Fruit fly (Drosophila melanogaster) whole organism, prepupa: ENCODE measurements around the gene CG32767.

ENCODE experiments used
- CG10669 ChIP-seq: fragments of 200-800 bp; sonication (Bioruptor generic); optimal IDR thresholded peaks from 3 replicates; lab custom pipeline; 2018; ENCODE audit warnings: missing biosample characterization, mild to moderate bottlenecking, missing genetic modification characterization, moderate library complexity
- CG11294 ChIP-seq: fragments of 200-800 bp; sonication (Bioruptor generic); IDR thresholded peaks from 2 replicates; pipeline ENCODE4 v1.3.6; 2022; ENCODE audit warnings: missing biosample characterization, missing genetic modification characterization
- CG11762 ChIP-seq: fragments of 200-800 bp; sonication (Bioruptor generic); optimal IDR thresholded peaks from 3 replicates; lab custom pipeline; 2016; ENCODE audit warnings: missing biosample characterization, missing genetic modification characterization; ENCODE audit not compliant: insufficient read depth
- CG15336 ChIP-seq: fragments of 200-800 bp; sonication (Bioruptor generic); IDR thresholded peaks from 2 replicates; pipeline ENCODE4 v1.3.6; 2022; ENCODE audit warnings: missing biosample characterization, missing genetic modification characterization
- CG1621 ChIP-seq: fragments of 200-800 bp; sonication (Bioruptor generic); optimal IDR thresholded peaks from 3 replicates; lab custom pipeline; 2018; ENCODE audit warnings: missing biosample characterization, mild to moderate bottlenecking, missing genetic modification characterization
- CG16779 ChIP-seq: fragments of 200-800 bp; sonication (Bioruptor generic); optimal IDR thresholded peaks from 3 replicates; lab custom pipeline; 2017; ENCODE audit warnings: missing biosample characterization, mild to moderate bottlenecking, missing genetic modification characterization
- CG3032 ChIP-seq: fragments of 200-800 bp; optimal IDR thresholded peaks from 2 replicates; lab custom pipeline; 2019; ENCODE audit warnings: missing biosample characterization, mild to moderate bottlenecking, missing genetic modification characterization, moderate library complexity
- CG32006 ChIP-seq: fragments of 200-800 bp; sonication (Bioruptor generic); optimal IDR thresholded peaks from 3 replicates; lab custom pipeline; 2017; ENCODE audit warnings: missing biosample characterization, mild to moderate bottlenecking, missing genetic modification characterization
- CG34406 ChIP-seq: fragments of 200-800 bp; sonication (Bioruptor generic); optimal IDR thresholded peaks from 3 replicates; lab custom pipeline; 2016; ENCODE audit warnings: missing biosample characterization, missing genetic modification characterization
- CG3919 ChIP-seq: fragments of 200-800 bp; sonication (Bioruptor generic); optimal IDR thresholded peaks from 3 replicates; lab custom pipeline; 2016; ENCODE audit warnings: missing biosample characterization, missing genetic modification characterization
- CG4318 ChIP-seq: fragments of 200-800 bp; sonication (Bioruptor generic); optimal IDR thresholded peaks from 3 replicates; lab custom pipeline; 2017; ENCODE audit warnings: missing biosample characterization, mild to moderate bottlenecking, missing genetic modification characterization
- CG6163 ChIP-seq: fragments of 200-800 bp; sonication (Bioruptor generic); IDR thresholded peaks from 3 replicates; pipeline ENCODE4 v1.3.6; 2022; ENCODE audit warnings: missing biosample characterization, missing genetic modification characterization
- CG6792 ChIP-seq: fragments of 200-800 bp; sonication (Bioruptor generic); optimal IDR thresholded peaks from 3 replicates; lab custom pipeline; 2016; ENCODE audit warnings: missing biosample characterization, missing genetic modification characterization
- CG6808 ChIP-seq: fragments of 200-800 bp; sonication (Bioruptor generic); optimal IDR thresholded peaks from 3 replicates; lab custom pipeline; 2017; ENCODE audit warnings: missing biosample characterization, missing genetic modification characterization, mild to moderate bottlenecking, moderate library complexity, missing genetic modification reagents
- CG6854 ChIP-seq: fragments of 200-800 bp; sonication (Bioruptor generic); optimal IDR thresholded peaks from 2 replicates; lab custom pipeline; 2017; ENCODE audit warnings: missing biosample characterization, mild to moderate bottlenecking, missing genetic modification characterization
- CG8119 ChIP-seq: fragments of 200-800 bp; sonication (Bioruptor generic); IDR thresholded peaks from 3 replicates; pipeline ENCODE4 v1.3.6; 2022; ENCODE audit warnings: missing biosample characterization, missing genetic modification characterization
- CG8632 ChIP-seq: fragments of 200-800 bp; sonication (Bioruptor generic); optimal IDR thresholded peaks from 3 replicates; lab custom pipeline; 2016; ENCODE audit warnings: missing biosample characterization, missing genetic modification characterization
- CG9139 ChIP-seq: fragments of 200-800 bp; sonication (Bioruptor generic); optimal IDR thresholded peaks from 3 replicates; lab custom pipeline; 2017; ENCODE audit warnings: missing biosample characterization, mild to moderate bottlenecking, missing genetic modification characterization
- Eip75B ChIP-seq: fragments of 200-800 bp; sonication (Bioruptor generic); optimal IDR thresholded peaks from 3 replicates; lab custom pipeline; 2016; ENCODE audit warnings: missing biosample characterization, missing genetic modification characterization
- Eip78C ChIP-seq: fragments of 200-800 bp; sonication (Bioruptor generic); peaks from one replicate; lab custom pipeline; 2016; ENCODE audit warnings: missing biosample characterization, missing genetic modification characterization
- Eip93F ChIP-seq: fragments of 200-800 bp; sonication (Bioruptor generic); optimal IDR thresholded peaks from 2 replicates; lab custom pipeline; 2016; ENCODE audit warnings: missing biosample characterization, mild to moderate bottlenecking, missing genetic modification characterization
- Ets21C ChIP-seq: fragments of 200-800 bp; sonication (Bioruptor generic); optimal IDR thresholded peaks from 3 replicates; lab custom pipeline; 2016; ENCODE audit warnings: missing biosample characterization, missing genetic modification characterization
- Ets96B ChIP-seq: fragments of 200-800 bp; optimal IDR thresholded peaks from 2 replicates; lab custom pipeline; 2019; ENCODE audit warnings: missing biosample characterization, mild to moderate bottlenecking, missing genetic modification characterization, moderate library complexity
- Gug ChIP-seq: fragments of 200-800 bp; sonication (Bioruptor generic); IDR thresholded peaks from 2 replicates; pipeline ENCODE4 v1.3.6; 2022; ENCODE audit warnings: missing biosample characterization, missing genetic modification characterization
- Hr39 ChIP-seq: fragments of 200-800 bp; sonication (Bioruptor generic); optimal IDR thresholded peaks from 2 replicates; lab custom pipeline; 2016; ENCODE audit warnings: missing biosample characterization, missing genetic modification characterization
- Hr4 ChIP-seq: fragments of 200-800 bp; sonication (Bioruptor generic); optimal IDR thresholded peaks from 3 replicates; lab custom pipeline; 2016; ENCODE audit warnings: missing biosample characterization, missing genetic modification characterization
- Lpt ChIP-seq: fragments of 200-800 bp; sonication (Bioruptor generic); optimal IDR thresholded peaks from 3 replicates; lab custom pipeline; 2016; ENCODE audit warnings: missing biosample characterization, missing genetic modification characterization
- Met ChIP-seq: fragments of 200-800 bp; sonication (Bioruptor generic); optimal IDR thresholded peaks from 3 replicates; lab custom pipeline; 2016; ENCODE audit warnings: missing biosample characterization, missing genetic modification characterization
- OdsH ChIP-seq: fragments of 200-800 bp; sonication (Bioruptor generic); optimal IDR thresholded peaks from 3 replicates; lab custom pipeline; 2016; ENCODE audit warnings: missing biosample characterization, missing genetic modification characterization
- Sox102F ChIP-seq: fragments of 200-800 bp; sonication (Bioruptor generic); optimal IDR thresholded peaks from 2 replicates; lab custom pipeline; 2016; ENCODE audit warnings: missing biosample characterization, mild to moderate bottlenecking, missing genetic modification characterization
- Sox14 ChIP-seq: fragments of 200-800 bp; sonication (Bioruptor generic); optimal IDR thresholded peaks from 3 replicates; lab custom pipeline; 2016; ENCODE audit warnings: missing biosample characterization, missing genetic modification characterization
- Sox15 ChIP-seq: fragments of 200-800 bp; sonication (Bioruptor generic); optimal IDR thresholded peaks from 3 replicates; lab custom pipeline; 2016; ENCODE audit warnings: missing biosample characterization, missing genetic modification characterization
- achi ChIP-seq: fragments of 200-800 bp; sonication (Bioruptor generic); optimal IDR thresholded peaks from 3 replicates; lab custom pipeline; 2016; ENCODE audit warnings: missing biosample characterization, missing genetic modification characterization
- cyc ChIP-seq: fragments of 200-800 bp; sonication (Bioruptor generic); optimal IDR thresholded peaks from 3 replicates; lab custom pipeline; 2016; ENCODE audit warnings: missing biosample characterization, missing genetic modification characterization
- dac ChIP-seq: fragments of 200-800 bp; sonication (Bioruptor generic); optimal IDR thresholded peaks from 2 replicates; lab custom pipeline; 2017; ENCODE audit warnings: missing biosample characterization, mild to moderate bottlenecking, missing genetic modification characterization
- dsx ChIP-seq: fragments of 200-800 bp; optimal IDR thresholded peaks from 3 replicates; lab custom pipeline; 2019; ENCODE audit warnings: missing biosample characterization, mild to moderate bottlenecking, missing genetic modification characterization, moderate library complexity; ENCODE audit not compliant: poor library complexity, severe bottlenecking
- eg ChIP-seq: fragments of 200-800 bp; sonication (Bioruptor generic); IDR thresholded peaks from 3 replicates; pipeline ENCODE4 v1.3.6; 2022; ENCODE audit warnings: missing biosample characterization, missing genetic modification characterization
- fd59A ChIP-seq: fragments of 200-800 bp; sonication (Bioruptor generic); optimal IDR thresholded peaks from 2 replicates; lab custom pipeline; 2017; ENCODE audit warnings: missing biosample characterization, mild to moderate bottlenecking, missing genetic modification characterization, missing genetic modification reagents
- fd85E ChIP-seq: fragments of 200-800 bp; sonication (Bioruptor generic); optimal IDR thresholded peaks from 3 replicates; lab custom pipeline; 2016; ENCODE audit warnings: missing biosample characterization, missing genetic modification characterization
- fkh ChIP-seq: fragments of 200-800 bp; sonication (Bioruptor generic); optimal IDR thresholded peaks from 3 replicates; lab custom pipeline; 2017; ENCODE audit warnings: missing biosample characterization, mild to moderate bottlenecking, missing genetic modification characterization, moderate library complexity
- lz ChIP-seq: fragments of 200-800 bp; sonication (Bioruptor generic); optimal IDR thresholded peaks from 3 replicates; lab custom pipeline; 2016; ENCODE audit warnings: missing biosample characterization, missing genetic modification characterization
- spab ChIP-seq: fragments of 200-800 bp; sonication (Bioruptor generic); optimal IDR thresholded peaks from 2 replicates; lab custom pipeline; 2017; ENCODE audit warnings: missing biosample characterization, mild to moderate bottlenecking, missing genetic modification characterization, missing genetic modification reagents
- ss ChIP-seq, 2 experiments: fragments of 200-800 bp; sonication (Bioruptor generic); optimal IDR thresholded peaks; 2 replicates in 1 of 2; 3 replicates in 1 of 2; lab custom pipeline; 2017 to 2018; ENCODE audit warnings: mild to moderate bottlenecking in 2 of 2, missing biosample characterization in 2 of 2, missing genetic modification characterization in 2 of 2, moderate library complexity in 1 of 2
- svp ChIP-seq: fragments of 200-800 bp; sonication (Bioruptor generic); peaks from one replicate; lab custom pipeline; 2016; ENCODE audit warnings: missing biosample characterization, missing genetic modification characterization
- topi ChIP-seq: fragments of 200-800 bp; sonication (Bioruptor generic); optimal IDR thresholded peaks from 3 replicates; lab custom pipeline; 2016; ENCODE audit warnings: missing biosample characterization, missing genetic modification characterization

Gene CG32767

DNA sequence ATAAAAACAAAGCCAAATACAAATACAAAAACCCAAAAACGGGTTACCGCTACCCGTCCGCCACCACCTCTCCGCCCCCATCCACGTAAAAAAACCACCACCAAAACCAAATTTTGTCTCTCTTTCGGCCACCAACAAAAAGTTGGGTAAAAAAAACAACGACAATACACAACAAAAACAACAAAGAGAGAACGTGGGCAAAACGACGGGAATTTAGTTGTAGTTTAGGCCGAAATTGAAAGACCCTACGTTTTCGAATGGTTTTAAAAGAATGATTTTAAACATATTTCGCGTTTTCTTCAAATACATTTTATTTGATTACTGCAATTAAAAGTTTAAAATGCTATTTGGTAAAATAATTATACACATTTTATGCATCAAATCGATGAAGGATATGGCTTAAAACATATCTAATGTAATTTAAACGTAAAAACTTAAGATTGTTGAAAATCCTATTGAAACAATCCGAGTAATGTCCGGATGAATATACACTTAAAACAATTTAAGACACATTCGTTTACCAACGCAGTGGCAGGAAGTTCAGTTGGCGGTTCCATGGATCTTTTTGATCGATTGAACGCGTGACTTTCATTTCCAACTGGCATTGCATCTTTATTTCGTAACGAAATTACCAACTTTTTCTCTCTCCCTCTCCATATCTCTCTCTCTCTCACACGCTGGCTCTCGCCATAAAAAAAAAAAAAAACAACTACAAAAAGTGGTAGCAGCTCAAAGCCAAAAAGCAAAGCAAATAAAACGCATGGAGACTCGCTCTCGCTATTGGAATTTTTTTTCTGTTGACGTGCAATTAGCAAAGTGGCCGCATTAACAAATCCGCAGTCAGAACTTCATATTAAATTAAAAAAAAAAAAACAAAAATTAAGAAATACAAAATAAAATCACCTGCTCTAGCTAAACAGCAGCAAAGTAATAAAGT lies 2.4 kb upstream of the CG32767 start (continued):
- TF ChIP-seq Met (peak; percentile 76), CG4318 (GFP tag; lab: Kevin White, UChicago) (peak; percentile 68), CG32006 (GFP tag; lab: Kevin White, UChicago) (peak; percentile 89), CG3919 (peak; percentile 50), cyc (GFP tag; lab: Kevin White, UChicago) (peak; percentile 59), spab (GFP tag; lab: Kevin White, UChicago) (peak; percentile 48), Eip75B (GFP tag; lab: Kevin White, UChicago) (peak; percentile 59), Lpt (GFP tag; lab: Kevin White, UChicago) (peak; percentile 67), CG6854 (GFP tag; lab: Kevin White, UChicago) (peak; percentile 35), svp (GFP tag; lab: Kevin White, UChicago) (peak; percentile 76), Sox102F (peak; percentile 53), fkh (GFP tag; lab: Kevin White, UChicago) (no peak), dsx (GFP tag; lab: Kevin White, UChicago) (peak; percentile 24), CG1621 (tag; lab: Kevin White, UChicago) (peak; percentile 46), achi (peak; percentile 63), CG16779 (tag; lab: Kevin White, UChicago) (peak; percentile 64), OdsH (peak; percentile 74), Sox15 (peak; percentile 46), CG9139 (peak; percentile 66), eg (GFP tag; lab: Robert Waterston, UW) (peak; percentile 89), CG34406 (peak; percentile 61), fd59A (GFP tag; lab: Kevin White, UChicago) (peak; percentile 53), CG6792 (peak; percentile 64), CG10669 (GFP tag; lab: Kevin White, UChicago) (peak; percentile 50)
- TF ChIP-seq, all 60 proteins: peak for 54

DNA sequence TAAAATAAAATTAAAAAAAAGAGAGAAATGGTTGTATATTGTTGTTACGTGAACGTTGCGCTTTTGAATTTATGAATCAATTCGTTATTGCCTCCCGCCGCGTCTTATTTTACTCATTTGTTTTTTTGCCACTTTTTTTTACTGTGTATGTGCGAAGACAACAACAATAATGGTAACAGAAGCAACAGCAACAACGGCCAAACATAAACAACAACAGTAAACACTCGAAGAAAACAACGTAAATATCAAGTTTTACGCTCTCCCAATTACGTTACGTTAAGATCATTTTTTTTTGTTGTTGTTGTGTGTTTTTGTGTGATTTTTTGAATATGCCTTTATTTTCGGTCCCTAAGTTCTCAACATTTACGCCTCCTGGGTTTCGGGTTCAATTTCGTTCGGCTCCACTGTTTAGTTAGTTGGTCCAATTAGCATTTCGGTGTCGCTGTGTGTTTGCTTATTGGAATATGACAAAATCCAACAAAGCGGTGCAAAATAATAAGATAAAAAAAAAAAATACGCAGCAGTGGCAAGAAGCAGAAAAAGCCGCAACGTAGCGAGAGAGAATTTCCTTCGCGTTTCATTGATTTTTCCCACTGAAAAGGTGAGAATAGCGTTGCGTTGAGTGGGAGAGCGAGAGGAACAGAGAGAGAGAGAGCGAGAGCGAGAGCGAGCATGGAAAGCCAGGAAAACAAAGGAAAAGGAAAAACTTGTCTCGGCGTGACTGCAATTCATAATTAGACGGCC lies 1.6 kb upstream of the CG32767 start:
- TF ChIP-seq fkh (GFP tag; lab: Kevin White, UChicago) (peak; percentile 69), CG6808 (GFP tag; lab: Kevin White, UChicago) (no peak), CG8119 (GFP tag; lab: Robert Waterston, UW) (peak; percentile 62; the same call in 1 of the 3 replicates), ss (GFP tag; optimal IDR thresholded peaks at IDR 0.05; lab: Kevin White, UChicago) (peak in 1 of 2 experiments; percentile 9), CG6854 (GFP tag; lab: Kevin White, UChicago) (no peak), topi (peak; percentile 60), dac (peak; percentile 36), CG15336 (GFP tag; lab: Robert Waterston, UW) (peak; percentile 63), lz (peak; percentile 50), CG11762 (GFP tag; lab: Kevin White, UChicago) (peak; percentile 13), CG3032 (peak; percentile 11), spab (GFP tag; lab: Kevin White, UChicago) (peak; percentile 21), Gug (no peak), Eip75B (GFP tag; lab: Kevin White, UChicago) (peak; percentile 15), dsx (GFP tag; lab: Kevin White, UChicago) (peak; percentile 31), CG10669 (GFP tag; lab: Kevin White, UChicago) (no peak), fd59A (GFP tag; lab: Kevin White, UChicago) (no peak), Sox14 (GFP tag; lab: Kevin White, UChicago) (no peak), fd85E (GFP tag; lab: Kevin White, UChicago) (no peak), Hr4 (GFP tag; lab: Kevin White, UChicago) (peak; percentile 61), CG11294 (GFP tag; lab: Robert Waterston, UW) (no peak), Ets96B (tag; lab: Kevin White, UChicago) (peak; percentile 43), CG8632 (peak; percentile 45), CG6163 (0 out of 3 replicates have a peak, but pooled peaks have one; percentile 60), Met (peak; percentile 63), Eip93F (peak; percentile 7), cyc (GFP tag; lab: Kevin White, UChicago) (peak; percentile 33), Eip78C (GFP tag; lab: Kevin White, UChicago) (peak; percentile 70), CG34406 (peak; percentile 41), Ets21C (GFP tag; lab: Kevin White, UChicago) (no peak), Hr39 (GFP tag; lab: Kevin White, UChicago) (peak; percentile 27), CG1621 (tag; lab: Kevin White, UChicago) (no peak)
